Worm (Caenorhabditis elegans) whole organism, L4 larva: ENCODE measurements around the gene T28C12.6.

ENCODE experiments used
- ceh-82 ChIP-seq: sonication (generic microtip); optimal IDR thresholded peaks from 2 replicates; lab custom pipeline; 2017; ENCODE audit warnings: missing biosample characterization, missing genetic modification characterization
- hmg-1.1 ChIP-seq: fragments of 200-800 bp; sonication (Bioruptor generic); IDR thresholded peaks from 2 replicates; pipeline ENCODE4 v1.3.6; 2022; ENCODE audit warnings: missing genetic modification reagents, missing genetic modification characterization, missing compliant biosample characterization
- jun-1 ChIP-seq: fragments of 150-350 bp; optimal IDR thresholded peaks from 2 replicates; lab custom pipeline; 2014; ENCODE audit warnings: missing biosample characterization, missing genetic modification reagents, missing genetic modification characterization
- mep-1 ChIP-seq: fragments of 150-350 bp; sonication (generic microtip); optimal IDR thresholded peaks from 3 replicates; lab custom pipeline; 2014; ENCODE audit warnings: missing biosample characterization, missing genetic modification characterization
- nhr-237 ChIP-seq: sonication (generic microtip); optimal IDR thresholded peaks from 2 replicates; lab custom pipeline; 2017; ENCODE audit warnings: missing biosample characterization, missing genetic modification characterization
- rbr-2 ChIP-seq: sonication (generic microtip); optimal IDR thresholded peaks from 2 replicates; lab custom pipeline; 2016; ENCODE audit warnings: missing genotype, missing genetic modification characterization, missing compliant biosample characterization
- unc-62 ChIP-seq, 3 experiments: fragments of 150-350 bp in 1 of 3; sonication (generic microtip); optimal IDR thresholded peaks in 2 of 3; peaks in 1 of 3; 1 replicate in 1 of 3; 2 replicates in 2 of 3; lab custom pipeline; 2014 to 2017; ENCODE audit warnings: missing biosample characterization in 3 of 3, missing genetic modification characterization in 3 of 3, missing genetic modification reagents in 3 of 3, missing genotype in 1 of 3

- no peak for TF ChIP-seq unc-62 (GFP tag; optimal IDR thresholded peaks at IDR 0.05 in 1 of 2; lab: Kevin White, UChicago)
- TF ChIP-seq unc-62 (tag; optimal IDR thresholded peaks at IDR 0.05; lab: Kevin White, UChicago), result no peak
- TF ChIP-seq hmg-1.1, result no peak
- TF ChIP-seq rbr-2 (tag; lab: Kevin White, UChicago), result no peak
- TF ChIP-seq nhr-237, result no peak
- no peak for TF ChIP-seq ceh-82 (tag; lab: Kevin White, UChicago)
- no peak for TF ChIP-seq jun-1 (tag; lab: Kevin White, UChicago)
- no peak for TF ChIP-seq mep-1 (tag; lab: Kevin White, UChicago)
Observed at ce11 chrV:6316632-6317031, 19.3 kb downstream of the T28C12.6 start, which contains the start of gene cest-24.
